Worm (Caenorhabditis elegans) whole organism, L4 larva: ENCODE results near the gene srg-60.

Experiments used
- F26F4.8 ChIP-seq: fragments of 200-800 bp; sonication (Bioruptor generic); conservative IDR thresholded peaks from 2 replicates; pipeline ENCODE4 v1.3.6; 2022; ENCODE audit warnings: missing genetic modification characterization, missing compliant biosample characterization
- Y5F2A.4 ChIP-seq: fragments of 200-800 bp; sonication (Bioruptor generic); optimal IDR thresholded peaks from 2 replicates; lab custom pipeline; 2018; ENCODE audit warnings: mild to moderate bottlenecking, missing genetic modification characterization, missing compliant biosample characterization
- ZK337.2 ChIP-seq: fragments of 200-800 bp; sonication (Bioruptor generic); IDR thresholded peaks from 2 replicates; pipeline ENCODE4 v1.3.6; 2022; ENCODE audit warnings: missing genetic modification reagents, missing genetic modification characterization, missing compliant biosample characterization
- ZK546.5 ChIP-seq, 2 experiments: sonication (generic microtip); optimal IDR thresholded peaks; 2 replicates each; lab custom pipeline; 2017; ENCODE audit warnings: missing biosample characterization in 2 of 2, missing genetic modification characterization in 2 of 2
- ama-1 ChIP-seq: fragments of 150-350 bp; optimal IDR thresholded peaks from 2 replicates; lab custom pipeline; 2014; ENCODE audit warnings: inconsistent platforms, mixed read lengths
- ceh-32 ChIP-seq: sonication (generic microtip); optimal IDR thresholded peaks from 2 replicates; lab custom pipeline; 2016; ENCODE audit warnings: mild to moderate bottlenecking, missing genetic modification characterization, missing compliant biosample characterization; ENCODE audit not compliant: poor library complexity
- ctbp-1 ChIP-seq: fragments of 200-800 bp; sonication (Bioruptor generic); IDR thresholded peaks from 2 replicates; pipeline ENCODE4 v1.3.6; 2022; ENCODE audit warnings: missing genetic modification reagents, missing genetic modification characterization, missing compliant biosample characterization
- daf-16 ChIP-seq, 3 experiments: sonication (generic microtip); optimal IDR thresholded peaks; 2 replicates each; lab custom pipeline; 2016 to 2017; ENCODE audit warnings: missing genetic modification characterization in 3 of 3, missing genetic modification reagents in 3 of 3, mild to moderate bottlenecking in 2 of 3, missing compliant biosample characterization in 2 of 3, missing biosample characterization in 1 of 3, moderate library complexity in 1 of 3
- daf-19 ChIP-seq: fragments of 200-800 bp; sonication (Bioruptor generic); conservative IDR thresholded peaks from 2 replicates; pipeline ENCODE4 v1.3.6; 2022; ENCODE audit warnings: missing genetic modification characterization, missing compliant biosample characterization
- dmd-6 ChIP-seq: fragments of 200-800 bp; sonication (Bioruptor generic); IDR thresholded peaks from 2 replicates; pipeline ENCODE4 v1.3.6; 2022; ENCODE audit warnings: missing genetic modification reagents, missing genetic modification characterization, missing compliant biosample characterization
- dmd-8 ChIP-seq: fragments of 200-800 bp; sonication (Bioruptor generic); IDR thresholded peaks from 2 replicates; pipeline ENCODE4 v1.3.6; 2022; ENCODE audit warnings: missing genetic modification characterization, missing compliant biosample characterization
- dmd-9 ChIP-seq: fragments of 200-800 bp; sonication (Bioruptor generic); IDR thresholded peaks from 2 replicates; pipeline ENCODE4 v1.3.6; 2022; ENCODE audit warnings: missing genetic modification reagents, missing genetic modification characterization, missing compliant biosample characterization
- duxl-1 ChIP-seq: sonication (generic microtip); optimal IDR thresholded peaks from 2 replicates; lab custom pipeline; 2016; ENCODE audit warnings: mild to moderate bottlenecking, missing genetic modification characterization, moderate library complexity, missing compliant biosample characterization; ENCODE audit not compliant: poor library complexity
- dve-1 ChIP-seq: sonication (generic microtip); optimal IDR thresholded peaks from 2 replicates; lab custom pipeline; 2017; ENCODE audit warnings: antibody characterized with exemption, mild to moderate bottlenecking, missing genetic modification characterization, missing compliant biosample characterization; ENCODE audit not compliant: insufficient read depth
- egl-27 ChIP-seq: sonication (generic microtip); optimal IDR thresholded peaks from 3 replicates; lab custom pipeline; 2017; ENCODE audit warnings: missing biosample characterization, missing genetic modification reagents, missing genetic modification characterization
- fos-1 ChIP-seq: fragments of 150-350 bp; optimal IDR thresholded peaks from 2 replicates; lab custom pipeline; 2014; ENCODE audit warnings: missing biosample characterization, missing genetic modification characterization
- gei-8 ChIP-seq: fragments of 200-800 bp; sonication (Bioruptor generic); optimal IDR thresholded peaks from 2 replicates; lab custom pipeline; 2018; ENCODE audit warnings: mild to moderate bottlenecking, missing genetic modification characterization, missing compliant biosample characterization
- hif-1 ChIP-seq, 2 experiments: sonication (generic microtip); optimal IDR thresholded peaks; 2 replicates each; lab custom pipeline; 2016 to 2017; ENCODE audit warnings: missing compliant biosample characterization in 2 of 2, missing genetic modification characterization in 2 of 2, missing genetic modification reagents in 2 of 2, missing genotype in 2 of 2, mild to moderate bottlenecking in 1 of 2
- hlh-11 ChIP-seq: fragments of 200-800 bp; sonication (Bioruptor generic); optimal IDR thresholded peaks from 2 replicates; lab custom pipeline; 2018; ENCODE audit warnings: mild to moderate bottlenecking, missing genetic modification characterization, missing compliant biosample characterization
- lim-7 ChIP-seq: fragments of 200-800 bp; sonication (Bioruptor generic); IDR thresholded peaks from 2 replicates; pipeline ENCODE4 v1.3.6; 2022; ENCODE audit warnings: missing genetic modification characterization, missing compliant biosample characterization
- lin-1 ChIP-seq: fragments of 200-800 bp; sonication (Bioruptor generic); IDR thresholded peaks from 2 replicates; pipeline ENCODE4 v1.3.6; 2022; ENCODE audit warnings: missing genetic modification reagents, missing genetic modification characterization, missing compliant biosample characterization
- mep-1 ChIP-seq: fragments of 150-350 bp; sonication (generic microtip); optimal IDR thresholded peaks from 3 replicates; lab custom pipeline; 2014; ENCODE audit warnings: missing biosample characterization, missing genetic modification characterization
- nhr-10 ChIP-seq: fragments of 150-350 bp; optimal IDR thresholded peaks from 2 replicates; lab custom pipeline; 2014; ENCODE audit warnings: missing biosample characterization, missing genetic modification characterization
- nhr-42 ChIP-seq: fragments of 200-800 bp; sonication (Bioruptor generic); IDR thresholded peaks from 2 replicates; pipeline ENCODE4 v1.3.6; 2022; ENCODE audit warnings: missing genetic modification characterization, missing compliant biosample characterization
- nhr-48 ChIP-seq: sonication (generic microtip); optimal IDR thresholded peaks from 2 replicates; lab custom pipeline; 2016; ENCODE audit warnings: mild to moderate bottlenecking, missing genetic modification characterization, missing compliant biosample characterization
- nhr-77 ChIP-seq: fragments of 150-350 bp; optimal IDR thresholded peaks from 2 replicates; lab custom pipeline; 2014; ENCODE audit warnings: missing biosample characterization, missing genetic modification characterization
- php-3 ChIP-seq: fragments of 200-800 bp; sonication (Bioruptor generic); IDR thresholded peaks from 2 replicates; pipeline ENCODE4 v1.3.6; 2022; ENCODE audit warnings: missing genetic modification reagents, missing genetic modification characterization, missing compliant biosample characterization
- pqm-1 ChIP-seq: sonication (generic microtip); optimal IDR thresholded peaks from 2 replicates; lab custom pipeline; 2017; ENCODE audit warnings: missing biosample characterization, missing genetic modification characterization
- rbr-2 ChIP-seq: sonication (generic microtip); optimal IDR thresholded peaks from 2 replicates; lab custom pipeline; 2016; ENCODE audit warnings: missing genotype, missing genetic modification characterization, missing compliant biosample characterization
- skn-1 ChIP-seq: fragments of 150-350 bp; optimal IDR thresholded peaks from 2 replicates; lab custom pipeline; 2014; ENCODE audit warnings: missing biosample characterization, missing genetic modification characterization
- snpc-1.2 ChIP-seq: fragments of 200-800 bp; sonication (Bioruptor generic); IDR thresholded peaks from 2 replicates; pipeline ENCODE4 v1.3.6; 2022; ENCODE audit warnings: missing genetic modification reagents, missing genetic modification characterization, missing compliant biosample characterization
- spr-1 ChIP-seq: sonication (generic microtip); optimal IDR thresholded peaks from 2 replicates; lab custom pipeline; 2016; ENCODE audit warnings: mild to moderate bottlenecking, missing genetic modification characterization, missing compliant biosample characterization
- spr-3 ChIP-seq: fragments of 200-800 bp; sonication (Bioruptor generic); optimal IDR thresholded peaks from 2 replicates; lab custom pipeline; 2018; ENCODE audit warnings: mild to moderate bottlenecking, missing genetic modification characterization, missing compliant biosample characterization
- tag-97 ChIP-seq: fragments of 200-800 bp; sonication (Bioruptor generic); IDR thresholded peaks from 2 replicates; pipeline ENCODE4 v1.3.6; 2022; ENCODE audit warnings: missing genetic modification characterization, missing compliant biosample characterization
- unc-130 ChIP-seq: sonication (generic microtip); optimal IDR thresholded peaks from 2 replicates; lab custom pipeline; 2016; ENCODE audit warnings: missing genetic modification reagents, missing genetic modification characterization, missing compliant biosample characterization
- zag-1 ChIP-seq: fragments of 150-350 bp; optimal IDR thresholded peaks from 2 replicates; lab custom pipeline; 2014; ENCODE audit warnings: missing biosample characterization, missing genetic modification characterization
- ztf-11 ChIP-seq: fragments of 150-350 bp; optimal IDR thresholded peaks from 2 replicates; lab custom pipeline; 2014; ENCODE audit warnings: missing biosample characterization, missing genetic modification characterization

Gene srg-60

DNA sequence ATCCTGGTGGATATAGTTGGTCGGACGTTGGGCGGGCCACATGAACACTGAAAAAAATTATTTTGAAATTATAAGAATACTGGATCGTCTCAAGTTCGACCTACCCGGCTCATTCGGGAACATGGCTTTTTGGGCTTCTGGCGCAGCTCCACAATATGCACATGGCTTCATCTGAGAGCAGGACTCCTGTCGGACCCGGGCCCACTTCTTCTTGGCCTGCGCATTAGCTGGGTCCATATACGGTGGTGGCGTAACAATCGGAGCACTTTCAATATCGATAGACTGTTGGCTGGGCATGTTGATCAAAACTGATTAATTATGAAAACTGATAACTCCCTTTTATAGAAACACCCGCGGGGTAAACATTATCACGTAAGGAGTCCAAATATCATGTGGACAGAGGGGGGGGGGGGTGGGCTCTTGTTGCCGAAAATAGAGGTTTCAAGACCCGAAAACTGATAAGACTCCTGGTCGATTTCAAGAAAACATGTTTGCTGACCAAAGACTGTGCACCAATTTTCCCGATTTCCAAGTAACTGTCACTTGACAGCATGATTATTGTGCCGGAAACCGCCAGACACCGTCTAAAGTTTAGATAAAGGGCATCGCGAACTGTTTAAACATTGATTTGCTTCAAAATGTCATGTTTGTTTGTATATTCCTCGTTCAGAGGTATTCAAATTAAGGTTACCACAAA is 8.5 kb upstream of the srg-60 start, which contains the start of gene dod-3:
Gene dod-3, minus strand, starts transcription at position 315 of the 697 bp plus-strand sequence.
- TF ChIP-seq mep-1 (tag; lab: Kevin White, UChicago): no peak
- peak; percentile 74 for TF ChIP-seq ama-1
- no peak for TF ChIP-seq ceh-32 (tag; lab: Kevin White, UChicago)
- TF ChIP-seq tag-97 (GFP tag; lab: Robert Waterston, UW): no peak
- no peak for TF ChIP-seq duxl-1 (tag; lab: Kevin White, UChicago)
- TF ChIP-seq rbr-2 (tag; lab: Kevin White, UChicago): no peak
- no peak for TF ChIP-seq unc-130
- peak; percentile 32 for TF ChIP-seq nhr-77 (tag; lab: Kevin White, UChicago)
- TF ChIP-seq dmd-9: no peak
- no peak for TF ChIP-seq zag-1 (tag; lab: Kevin White, UChicago)
- TF ChIP-seq dmd-6: peak; percentile 89
- TF ChIP-seq daf-16 (GFP tag; optimal IDR thresholded peaks at IDR 0.05; lab: Kevin White, UChicago): peak in 1 of 2 experiments; percentile 48
- TF ChIP-seq daf-16 (tag; optimal IDR thresholded peaks at IDR 0.05; lab: Kevin White, UChicago): peak; percentile 92
- TF ChIP-seq lin-1 (GFP tag; lab: Robert Waterston, UW): peak; percentile 78
- peak; percentile 2 for TF ChIP-seq nhr-10
- TF ChIP-seq hlh-11: peak; percentile 92
- TF ChIP-seq nhr-48 (tag; lab: Kevin White, UChicago): peak; percentile 46
- TF ChIP-seq php-3 (GFP tag; lab: Robert Waterston, UW): peak; percentile 21; the same call in 1 of the 2 replicates
- TF ChIP-seq dve-1 (tag; lab: Kevin White, UChicago): peak; percentile 59
- TF ChIP-seq hif-1 (tag; optimal IDR thresholded peaks at IDR 0.05; lab: Kevin White, UChicago): peak in 1 of 2 experiments; percentile 89
- no peak for TF ChIP-seq ZK337.2 (GFP tag; lab: Robert Waterston, UW)
- TF ChIP-seq Y5F2A.4: no peak

DNA sequence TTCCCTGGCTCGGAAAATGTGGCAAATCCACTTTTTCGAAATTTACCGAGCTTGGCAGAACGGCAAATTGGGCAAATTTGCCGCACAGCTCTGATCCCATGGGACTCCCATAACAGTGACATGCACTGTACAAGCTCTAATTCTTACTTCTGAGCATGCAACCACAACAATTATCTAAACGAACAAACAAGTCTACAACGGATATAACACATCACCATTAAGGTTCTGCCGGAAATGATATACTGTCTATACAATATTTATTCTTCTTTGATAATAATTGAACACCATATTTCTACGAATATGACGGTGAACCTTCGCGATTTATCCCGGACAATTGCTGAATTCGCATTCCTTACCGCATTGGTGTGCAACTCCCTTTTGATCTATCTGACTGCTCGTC is 5.8 kb upstream of the srg-60 start, which contains the start of gene str-33:
Gene str-33, plus strand, starts transcription at position 301 of the 400 bp plus-strand sequence.
- no peak for TF ChIP-seq dmd-8 (GFP tag; lab: Robert Waterston, UW)
- no peak for TF ChIP-seq lim-7
- TF ChIP-seq nhr-42 (GFP tag; lab: Robert Waterston, UW): no peak
- no peak for TF ChIP-seq ctbp-1 (GFP tag; lab: Robert Waterston, UW)
- no peak for TF ChIP-seq snpc-1.2 (GFP tag; lab: Robert Waterston, UW)
- TF ChIP-seq egl-27 (tag; lab: Kevin White, UChicago): no peak
- no peak for TF ChIP-seq daf-19
- TF ChIP-seq ZK546.5 (tag; optimal IDR thresholded peaks at IDR 0.05; lab: Kevin White, UChicago): no peak
- no peak for TF ChIP-seq fos-1 (tag; lab: Kevin White, UChicago)
- TF ChIP-seq F26F4.8: no peak
- TF ChIP-seq rbr-2 (tag; lab: Kevin White, UChicago): no peak
- TF ChIP-seq gei-8 (GFP tag; lab: Kevin White, UChicago): no peak
- no peak for TF ChIP-seq ztf-11 (tag; lab: Kevin White, UChicago)
- no peak for TF ChIP-seq skn-1

DNA sequence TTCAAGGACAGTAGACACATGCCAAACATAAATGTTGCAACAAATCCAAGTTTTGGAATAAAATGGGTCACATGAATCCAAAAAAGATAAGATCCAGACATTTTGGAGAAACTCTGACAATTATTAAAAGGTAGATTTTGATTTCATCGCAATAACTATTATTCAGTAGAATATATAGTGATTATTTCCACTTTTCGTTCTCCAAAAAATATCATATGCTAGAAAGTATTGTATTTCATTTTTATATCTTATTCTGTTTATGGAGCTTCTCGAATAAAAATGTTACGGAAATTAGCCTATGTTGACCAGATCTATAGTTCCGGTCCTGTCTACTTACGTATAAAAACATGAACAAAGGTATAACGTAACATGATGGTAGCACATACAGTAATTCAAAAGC is 4.6 kb upstream of the srg-60 start, which contains the start of gene str-13:
Gene str-13, minus strand, starts transcription at position 101 of the 400 bp plus-strand sequence.
- TF ChIP-seq pqm-1 (tag; lab: Kevin White, UChicago) (no peak), nhr-10 (no peak), spr-3 (no peak), spr-1 (no peak), unc-130 (no peak), nhr-48 (tag; lab: Kevin White, UChicago) (no peak)
